Fruit fly (Drosophila melanogaster) whole organism, adult: Measurements from ENCODE around the gene Blimp-1.

Experiments used
- CG11617 ChIP-seq: fragments of 200-800 bp; sonication (Bioruptor generic); optimal IDR thresholded peaks from 2 replicates; lab custom pipeline; 2017; ENCODE audit warnings: mild to moderate bottlenecking, missing biosample characterization, missing genetic modification reagents, missing genetic modification characterization
- CG12768 ChIP-seq: fragments of 200-800 bp; sonication (Bioruptor generic); optimal IDR thresholded peaks from 2 replicates; lab custom pipeline; 2017; ENCODE audit warnings: missing biosample characterization, missing genetic modification characterization, mild to moderate bottlenecking, moderate library complexity, missing genetic modification reagents
- CG14711 ChIP-seq: fragments of 200-800 bp; sonication (Bioruptor generic); optimal IDR thresholded peaks from 2 replicates; lab custom pipeline; 2018; ENCODE audit warnings: missing biosample characterization, mild to moderate bottlenecking, missing genetic modification characterization, moderate library complexity
- CG1620 ChIP-seq: fragments of 200-800 bp; sonication (Bioruptor generic); optimal IDR thresholded peaks from 2 replicates; lab custom pipeline; 2016; ENCODE audit warnings: missing biosample characterization, missing genetic modification characterization
- CG33017 ChIP-seq: fragments of 200-800 bp; sonication (Bioruptor generic); optimal IDR thresholded peaks from 2 replicates; lab custom pipeline; 2018; ENCODE audit warnings: missing biosample characterization, mild to moderate bottlenecking, missing genetic modification characterization, moderate library complexity
- CG5204 ChIP-seq: fragments of 200-800 bp; sonication (Bioruptor generic); optimal IDR thresholded peaks from 2 replicates; lab custom pipeline; 2016; ENCODE audit warnings: missing biosample characterization, missing genetic modification characterization
- CG7045 ChIP-seq: fragments of 200-800 bp; sonication (Bioruptor generic); optimal IDR thresholded peaks from 2 replicates; lab custom pipeline; 2017; ENCODE audit warnings: missing biosample characterization, mild to moderate bottlenecking, missing genetic modification characterization
- CG7101 ChIP-seq: fragments of 200-800 bp; sonication (Bioruptor generic); optimal IDR thresholded peaks from 2 replicates; lab custom pipeline; 2018; ENCODE audit warnings: missing biosample characterization, mild to moderate bottlenecking, missing genetic modification characterization, moderate library complexity
- Clk ChIP-seq: fragments of 200-800 bp; sonication (Bioruptor generic); optimal IDR thresholded peaks from 2 replicates; lab custom pipeline; 2017; ENCODE audit warnings: missing biosample characterization, missing genetic modification characterization
- Crg-1 ChIP-seq: fragments of 200-800 bp; sonication (Bioruptor generic); optimal IDR thresholded peaks from 2 replicates; lab custom pipeline; 2016; ENCODE audit warnings: missing biosample characterization, missing genetic modification characterization
- Hr96 ChIP-seq: fragments of 200-800 bp; sonication (Bioruptor generic); optimal IDR thresholded peaks from 2 replicates; lab custom pipeline; 2016; ENCODE audit warnings: missing biosample characterization, missing genetic modification characterization
- Mnt ChIP-seq: fragments of 200-800 bp; sonication (Bioruptor generic); optimal IDR thresholded peaks from 2 replicates; lab custom pipeline; 2016; ENCODE audit warnings: missing biosample characterization, mild to moderate bottlenecking, missing genetic modification characterization
- bab1 ChIP-seq: fragments of 200-800 bp; sonication (Bioruptor generic); optimal IDR thresholded peaks from 3 replicates; lab custom pipeline; 2019; ENCODE audit warnings: missing biosample characterization, mild to moderate bottlenecking, missing genetic modification characterization, moderate library complexity
- cic ChIP-seq: fragments of 200-800 bp; sonication (Bioruptor generic); optimal IDR thresholded peaks from 2 replicates; lab custom pipeline; 2017; ENCODE audit warnings: missing biosample characterization, mild to moderate bottlenecking, missing genetic modification characterization, moderate library complexity
- cnc ChIP-seq, 2 experiments: fragments of >200 bp; optimal IDR thresholded peaks; 2 replicates each; lab custom pipeline; 2017
- kay ChIP-seq: fragments of 200-800 bp; sonication (Bioruptor generic); peaks from one replicate; lab custom pipeline; 2016; ENCODE audit warnings: missing biosample characterization, missing genetic modification characterization, borderline replicate concordance
- ovo ChIP-seq: fragments of 200-800 bp; sonication (Bioruptor generic); optimal IDR thresholded peaks from 2 replicates; lab custom pipeline; 2016; ENCODE audit warnings: missing biosample characterization, missing genetic modification characterization
- pad ChIP-seq: fragments of 200-800 bp; sonication (Bioruptor generic); optimal IDR thresholded peaks from 3 replicates; lab custom pipeline; 2017; ENCODE audit warnings: missing biosample characterization, missing genetic modification characterization, mild to moderate bottlenecking, moderate library complexity, missing genetic modification reagents
- tj ChIP-seq: fragments of 200-800 bp; sonication (Bioruptor generic); optimal IDR thresholded peaks from 3 replicates; lab custom pipeline; 2017; ENCODE audit warnings: missing biosample characterization, mild to moderate bottlenecking, missing genetic modification characterization, moderate library complexity
- toe ChIP-seq: fragments of 200-800 bp; sonication (Bioruptor generic); optimal IDR thresholded peaks from 2 replicates; lab custom pipeline; 2016; ENCODE audit warnings: missing biosample characterization, missing genetic modification characterization

Gene Blimp-1

dm6 chr3L:5615744-5616143 lies 15.0 kb upstream of the Blimp-1 start:
- TF ChIP-seq Mnt (GFP tag; lab: Kevin White, UChicago) = no peak
- no peak for TF ChIP-seq kay (GFP tag; lab: Kevin White, UChicago)
- TF ChIP-seq CG11617 (GFP tag; lab: Kevin White, UChicago) = no peak
- TF ChIP-seq Crg-1 (GFP tag; lab: Kevin White, UChicago) = no peak
- TF ChIP-seq CG12768 (GFP tag; lab: Kevin White, UChicago) = no peak
- no peak for TF ChIP-seq Clk (GFP tag; lab: Kevin White, UChicago)
- TF ChIP-seq CG5204 (GFP tag; lab: Kevin White, UChicago) = no peak
- no peak for TF ChIP-seq CG14711 (tag; lab: Kevin White, UChicago)
- no peak for TF ChIP-seq CG1620
- TF ChIP-seq tj = no peak
- no peak for TF ChIP-seq pad (GFP tag; lab: Kevin White, UChicago)
- TF ChIP-seq bab1 (GFP tag; lab: Kevin White, UChicago) = no peak
- TF ChIP-seq Hr96 (GFP tag; lab: Kevin White, UChicago) = no peak
- TF ChIP-seq CG33017 (tag; lab: Kevin White, UChicago) = no peak
- no peak for TF ChIP-seq cnc (optimal IDR thresholded peaks at IDR 0.05; lab: Kevin White, UChicago)
- TF ChIP-seq CG7045 (GFP tag; lab: Kevin White, UChicago) = no peak
- TF ChIP-seq cic = no peak
- TF ChIP-seq CG7101 (tag; lab: Kevin White, UChicago) = no peak
- no peak for TF ChIP-seq toe (GFP tag; lab: Kevin White, UChicago)
- no peak for TF ChIP-seq ovo (GFP tag; lab: Kevin White, UChicago)

DNA sequence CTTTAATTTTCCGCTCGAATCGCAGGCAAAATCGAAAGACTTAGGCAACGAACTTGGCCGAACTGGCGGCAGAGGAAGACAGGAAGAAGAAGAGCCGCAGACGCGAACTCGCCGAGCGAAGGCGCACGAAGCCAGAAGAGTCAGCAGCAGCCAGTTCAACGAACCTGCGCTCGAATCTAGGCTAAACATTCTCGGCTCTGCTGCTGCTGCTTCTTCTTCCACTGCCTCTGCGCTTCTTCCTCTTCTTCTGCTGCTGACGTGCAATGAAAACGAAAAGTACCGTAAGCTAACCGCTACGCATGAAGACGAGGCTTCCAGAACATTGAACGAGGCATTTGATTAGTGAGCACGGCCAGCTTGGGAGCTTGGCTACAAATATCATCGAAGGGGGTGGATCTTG lies 14.3 kb upstream of the Blimp-1 start:
- TF ChIP-seq cic (no peak), kay (GFP tag; lab: Kevin White, UChicago) (no peak), CG11617 (GFP tag; lab: Kevin White, UChicago) (no peak), Mnt (GFP tag; lab: Kevin White, UChicago) (no peak), CG1620 (no peak), Crg-1 (GFP tag; lab: Kevin White, UChicago) (no peak), CG12768 (GFP tag; lab: Kevin White, UChicago) (no peak), ovo (GFP tag; lab: Kevin White, UChicago) (no peak)

- TF ChIP-seq CG7101 (tag; lab: Kevin White, UChicago) (no peak), CG14711 (tag; lab: Kevin White, UChicago) (no peak), CG7045 (GFP tag; lab: Kevin White, UChicago) (no peak), cic (no peak), cnc (optimal IDR thresholded peaks at IDR 0.05; lab: Kevin White, UChicago) (no peak), tj (no peak), Clk (GFP tag; lab: Kevin White, UChicago) (no peak), CG33017 (tag; lab: Kevin White, UChicago) (no peak), CG5204 (GFP tag; lab: Kevin White, UChicago) (no peak), Hr96 (GFP tag; lab: Kevin White, UChicago) (no peak), bab1 (GFP tag; lab: Kevin White, UChicago) (no peak), kay (GFP tag; lab: Kevin White, UChicago) (no peak), CG1620 (no peak), Mnt (GFP tag; lab: Kevin White, UChicago) (no peak), CG12768 (GFP tag; lab: Kevin White, UChicago) (no peak)
Observed at dm6 chr3L:5617395-5617794, 13.4 kb upstream of the Blimp-1 start.

dm6 chr3L:5618697-5619096 lies 12.1 kb upstream of the Blimp-1 start:
- TF ChIP-seq bab1 (GFP tag; lab: Kevin White, UChicago) (no peak), CG12768 (GFP tag; lab: Kevin White, UChicago) (no peak), CG33017 (tag; lab: Kevin White, UChicago) (no peak), Hr96 (GFP tag; lab: Kevin White, UChicago) (no peak), Clk (GFP tag; lab: Kevin White, UChicago) (no peak), CG14711 (tag; lab: Kevin White, UChicago) (no peak)

DNA sequence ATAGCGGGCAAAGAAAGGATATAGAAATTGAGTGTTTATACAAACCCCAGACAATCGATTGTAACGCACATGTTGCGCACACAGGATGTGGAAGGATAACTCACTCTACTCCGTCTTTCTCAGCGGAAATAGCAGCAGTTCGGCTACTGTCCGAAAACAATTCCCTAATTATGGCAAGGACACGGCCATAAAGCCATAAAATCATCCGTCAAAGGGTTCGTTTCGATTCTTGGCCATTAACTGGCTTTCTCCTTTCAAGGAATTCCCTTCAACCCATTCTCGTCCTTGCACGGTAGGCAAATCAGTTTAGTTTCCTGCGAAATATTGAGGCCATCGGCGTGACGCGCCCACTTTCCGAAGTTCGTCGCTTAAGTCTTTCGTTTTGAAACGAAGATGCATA lies 9.3 kb upstream of the Blimp-1 start:
- TF ChIP-seq CG7045 (GFP tag; lab: Kevin White, UChicago) (no peak), Clk (GFP tag; lab: Kevin White, UChicago) (no peak), CG12768 (GFP tag; lab: Kevin White, UChicago) (no peak), cic (no peak)

- TF ChIP-seq toe (GFP tag; lab: Kevin White, UChicago) = no peak
- no peak for TF ChIP-seq cnc (optimal IDR thresholded peaks at IDR 0.05; lab: Kevin White, UChicago)
- TF ChIP-seq tj = no peak
- no peak for TF ChIP-seq Hr96 (GFP tag; lab: Kevin White, UChicago)
- no peak for TF ChIP-seq CG12768 (GFP tag; lab: Kevin White, UChicago)
- TF ChIP-seq Mnt (GFP tag; lab: Kevin White, UChicago) = no peak
- no peak for TF ChIP-seq Clk (GFP tag; lab: Kevin White, UChicago)
- TF ChIP-seq CG7101 (tag; lab: Kevin White, UChicago) = no peak
- no peak for TF ChIP-seq CG7045 (GFP tag; lab: Kevin White, UChicago)
- TF ChIP-seq cic = no peak
- no peak for TF ChIP-seq Crg-1 (GFP tag; lab: Kevin White, UChicago)
- TF ChIP-seq CG5204 (GFP tag; lab: Kevin White, UChicago) = no peak
- TF ChIP-seq bab1 (GFP tag; lab: Kevin White, UChicago) = no peak
- TF ChIP-seq CG11617 (GFP tag; lab: Kevin White, UChicago) = no peak
- no peak for TF ChIP-seq ovo (GFP tag; lab: Kevin White, UChicago)
- TF ChIP-seq CG1620 = no peak
- no peak for TF ChIP-seq CG14711 (tag; lab: Kevin White, UChicago)
- TF ChIP-seq kay (GFP tag; lab: Kevin White, UChicago) = no peak
- no peak for TF ChIP-seq CG33017 (tag; lab: Kevin White, UChicago)
Observed at dm6 chr3L:5621908-5622307, 8.9 kb upstream of the Blimp-1 start.
